Worm (Caenorhabditis elegans) whole organism, L1 larva: ENCODE results near the gene Y11D7A.10.

Source experiments
- blmp-1 ChIP-seq: fragments of 150-350 bp; optimal IDR thresholded peaks from 2 replicates; lab custom pipeline; 2014; ENCODE audit warnings: missing biosample characterization, missing genetic modification characterization
- ceh-63 ChIP-seq: fragments of 200-800 bp; sonication (Bioruptor generic); optimal IDR thresholded peaks from 2 replicates; lab custom pipeline; 2018; ENCODE audit warnings: mild to moderate bottlenecking, missing genetic modification characterization, missing compliant biosample characterization
- efl-1 ChIP-seq, 4 experiments: fragments of 150-350 bp; optimal IDR thresholded peaks in 3 of 4; peaks in 1 of 4; 1 replicate in 1 of 4; 2 replicates in 3 of 4; lab custom pipeline; 2014; ENCODE audit warnings: missing biosample characterization in 2 of 4, missing genetic modification characterization in 2 of 4, missing genetic modification reagents in 2 of 4
- egl-27 ChIP-seq, 2 experiments: fragments of 150-350 bp in 1 of 2; sonication (generic microtip); optimal IDR thresholded peaks; 3 replicates each; lab custom pipeline; 2017 to 2018; ENCODE audit warnings: missing biosample characterization in 2 of 2, missing genetic modification characterization in 2 of 2, missing genetic modification reagents in 2 of 2
- grh-1 ChIP-seq: fragments of 200-800 bp; sonication (Bioruptor generic); IDR thresholded peaks from 2 replicates; pipeline ENCODE4 v1.3.6; 2022; ENCODE audit warnings: missing genetic modification reagents, missing genetic modification characterization, missing compliant biosample characterization
- isw-1 ChIP-seq: fragments of 200-800 bp; sonication (Bioruptor generic); IDR thresholded peaks from 2 replicates; pipeline ENCODE4 v1.3.6; 2022; ENCODE audit warnings: missing genetic modification characterization, missing compliant biosample characterization

The Y11D7A.10 gene

DNA sequence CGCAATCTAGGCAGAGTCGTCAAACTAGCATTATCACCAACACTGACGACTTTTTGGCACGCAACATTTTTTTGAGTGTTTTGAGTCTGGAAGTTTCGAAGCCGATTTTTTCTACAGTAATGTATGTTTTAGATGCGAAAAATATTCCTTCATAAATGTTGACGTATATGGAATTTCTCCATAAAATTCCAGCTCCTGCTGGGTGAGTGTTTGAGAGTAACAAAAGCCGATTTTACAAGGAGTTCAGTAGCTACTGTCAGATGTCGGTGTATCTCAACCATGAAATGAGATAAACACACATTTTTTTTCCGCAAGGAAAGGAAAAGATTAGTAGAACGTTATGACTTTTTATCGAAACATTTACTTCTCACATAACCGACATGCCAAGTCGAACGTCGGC lies 44.7 kb downstream of the Y11D7A.10 start:
- TF ChIP-seq egl-27 (tag; optimal IDR thresholded peaks at IDR 0.05; lab: Kevin White, UChicago) (no peak), grh-1 (GFP tag; lab: Robert Waterston, UW) (no peak)

DNA sequence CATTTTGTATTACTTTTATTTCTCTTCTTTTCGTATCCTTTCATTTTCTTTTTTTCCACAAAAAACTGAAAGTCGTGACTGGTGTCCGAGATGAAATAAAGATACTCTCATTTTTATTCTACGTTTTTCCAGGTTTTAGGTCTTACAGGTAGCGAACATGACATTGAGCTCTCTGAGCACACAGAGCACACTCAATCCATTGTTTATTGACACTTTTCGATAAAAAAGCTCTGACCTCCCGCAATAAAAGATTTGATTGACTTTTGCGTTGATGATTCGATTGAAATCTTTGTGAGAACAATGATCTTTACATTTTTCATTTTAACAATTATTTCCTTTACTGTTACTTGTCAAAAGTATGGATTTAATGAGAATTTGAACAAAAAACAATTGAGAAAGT lies 47.4 kb downstream of the Y11D7A.10 start, which contains the start of gene C46C2.6:
Gene C46C2.6, plus strand, starts transcription at position 301 of the 400 bp plus-strand sequence.
- no peak for TF ChIP-seq efl-1 (optimal IDR thresholded peaks at IDR 0.05; lab: Kevin White, UChicago)
- peak in 1 of 2 experiments; percentile 34 for TF ChIP-seq efl-1 (GFP tag; optimal IDR thresholded peaks at IDR 0.05 in 1 of 2; lab: Kevin White, UChicago)
- TF ChIP-seq isw-1: no peak
- peak; percentile 40 for TF ChIP-seq blmp-1 (tag; lab: Kevin White, UChicago)

ce11 chrIV:9210841-9211240 lies 48.7 kb downstream of the Y11D7A.10 start:
- TF ChIP-seq ceh-63 (GFP tag; lab: Kevin White, UChicago): no peak
- no peak for TF ChIP-seq efl-1 (optimal IDR thresholded peaks at IDR 0.05; lab: Kevin White, UChicago)
- peak in 1 of 2 experiments; percentile 63 for TF ChIP-seq efl-1 (GFP tag; optimal IDR thresholded peaks at IDR 0.05 in 1 of 2; lab: Kevin White, UChicago)
